Worm (Caenorhabditis elegans): ENCODE measurements around the gene pmp-2.

The pmp-2 gene

DNA sequence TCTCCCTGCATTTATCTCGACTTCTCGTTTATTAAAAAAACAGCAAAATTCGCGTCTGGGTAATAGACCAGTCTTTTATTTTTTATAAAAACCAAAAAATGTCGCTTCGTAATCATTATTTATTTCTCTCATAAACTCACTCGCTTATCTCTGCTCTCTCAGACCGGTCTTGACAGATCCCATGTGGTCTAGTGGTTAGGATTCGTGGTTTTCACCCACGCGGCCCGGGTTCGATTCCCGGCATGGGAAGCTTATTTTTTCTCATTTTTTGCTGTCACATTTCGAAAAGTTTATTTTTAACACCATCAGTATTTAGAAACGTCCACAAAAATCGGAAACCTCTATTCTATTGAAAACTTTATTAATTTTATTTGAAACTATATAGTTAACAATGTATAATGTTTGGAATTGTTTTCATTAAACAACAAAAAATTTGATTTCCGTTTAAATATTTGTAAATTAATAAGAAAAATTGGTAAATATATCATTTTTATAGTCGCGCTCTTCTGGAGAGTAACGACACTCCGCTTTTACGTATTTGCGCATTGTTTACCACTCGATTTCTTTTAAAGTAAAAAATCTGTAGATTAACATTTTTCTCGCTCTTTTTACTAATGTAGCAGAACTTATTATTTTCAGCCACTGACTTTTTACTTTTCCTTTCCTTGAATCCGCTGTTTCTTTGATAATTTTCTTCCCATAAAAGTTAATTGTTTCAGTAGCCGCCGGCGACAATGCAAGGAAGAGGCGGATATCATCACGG, 10.6 kb upstream of the pmp-2 start, which contains the start of gene hrpl-1 (continued):
- TF ChIP-seq sup-37 (GFP tag; optimal IDR thresholded peaks at IDR 0.05) (no peak), aly-2 (tag; optimal IDR thresholded peaks at IDR 0.05) (no peak)

ce11 chrII:6897507-6897906, 9.9 kb upstream of the pmp-2 start, which contains the start of gene C44B7.11:
C44B7.11 (minus strand) TSS chrII:6897540.
- TF ChIP-seq egl-13 (tag; optimal IDR thresholded peaks at IDR 0.05): no peak
- peak; percentile 19 for TF ChIP-seq blmp-1 (tag; optimal IDR thresholded peaks at IDR 0.05)
- no peak for TF ChIP-seq efl-1 (optimal IDR thresholded peaks at IDR 0.05)
- TF ChIP-seq efl-1 (GFP tag; optimal IDR thresholded peaks at IDR 0.05 in 1 of 2): peak in 1 of 2 experiments; percentile 11
- peak; percentile 5 for TF ChIP-seq mep-1 (tag; optimal IDR thresholded peaks at IDR 0.05)

DNA sequence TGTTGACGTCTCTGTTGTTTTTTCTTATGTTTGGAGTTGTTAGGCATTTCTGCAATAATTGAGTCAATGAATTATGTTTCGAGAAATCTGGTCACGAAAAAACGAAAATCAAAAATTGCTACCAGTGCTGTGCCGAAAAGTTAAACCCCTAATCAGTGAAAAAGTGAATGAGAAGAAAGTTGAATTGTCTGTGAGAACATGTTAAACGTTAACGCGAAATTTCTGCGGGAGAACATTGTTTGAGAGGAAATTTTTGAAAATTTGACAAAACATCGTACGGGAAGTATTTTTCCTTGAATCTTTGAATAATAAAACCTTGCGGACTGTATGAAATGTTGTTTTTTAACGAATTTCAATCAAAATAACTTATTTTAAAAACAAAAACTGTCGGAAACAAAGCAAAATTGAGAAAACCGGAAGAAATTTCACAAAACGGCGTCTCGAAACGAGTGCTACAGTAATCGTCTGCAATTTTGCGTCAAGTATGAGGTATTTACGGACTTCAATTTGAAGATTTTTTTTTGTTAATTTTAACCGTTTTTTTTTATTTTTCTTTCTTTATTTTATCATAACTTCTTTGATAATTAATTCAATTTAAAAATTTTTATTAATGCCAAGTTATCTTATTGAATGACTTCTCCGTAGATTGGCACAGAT, 6.1 kb upstream of the pmp-2 start, which contains the start of gene adal-1:
adal-1 (minus strand) TSS at position 51 of the 657 bp plus-strand sequence.
- peak in 1 of 2 experiments; percentile 37 for TF ChIP-seq lsy-2 (tag; optimal IDR thresholded peaks at IDR 0.05)
- peak; percentile 43 for TF ChIP-seq blmp-1 (tag; optimal IDR thresholded peaks at IDR 0.05)
- peak in 1 of 2 experiments; percentile 20 for TF ChIP-seq efl-1 (optimal IDR thresholded peaks at IDR 0.05)
- peak in 1 of 2 experiments; percentile 81 for TF ChIP-seq efl-1 (GFP tag; optimal IDR thresholded peaks at IDR 0.05 in 1 of 2)
- no peak for TF ChIP-seq tbx-2 (tag; optimal IDR thresholded peaks at IDR 0.05)

- TF ChIP-seq alr-1 (tag; optimal IDR thresholded peaks at IDR 0.05; ENCODE audit: borderline replicate concordance) (no peak), zag-1 (tag; optimal IDR thresholded peaks at IDR 0.05) (no peak), sox-4 (tag; optimal IDR thresholded peaks at IDR 0.05) (no peak), hlh-17 (GFP tag; optimal IDR thresholded peaks at IDR 0.05; ENCODE audit: borderline replicate concordance) (no peak), lsy-2 (tag; optimal IDR thresholded peaks at IDR 0.05) (peak; percentile 51 to 71), ceh-90 (tag; optimal IDR thresholded peaks at IDR 0.05) (no peak), fos-1 (tag; optimal IDR thresholded peaks at IDR 0.05) (no peak), unc-98 (GFP tag; IDR thresholded peaks at IDR 0.05) (no peak), ces-1 (GFP tag; optimal IDR thresholded peaks at IDR 0.05) (no peak), C34B4.2 (tag; optimal IDR thresholded peaks at IDR 0.05) (no peak), grh-1 (GFP tag; IDR thresholded peaks at IDR 0.05) (no peak), nhr-28 (tag; optimal IDR thresholded peaks at IDR 0.05) (no peak), rnt-1 (tag; optimal IDR thresholded peaks at IDR 0.05) (peak; percentile 75), nhr-85 (tag) (peak; percentile 69), elt-3 (tag; optimal IDR thresholded peaks at IDR 0.05) (peak in 3 of 6 experiments; percentile 19 to 84 (median 76)), C16A3.4 (tag; optimal IDR thresholded peaks at IDR 0.05) (peak; percentile 62), F16B12.6 (tag; optimal IDR thresholded peaks at IDR 0.05) (no peak), ztf-11 (tag; optimal IDR thresholded peaks at IDR 0.05) (no peak), egl-13 (tag; optimal IDR thresholded peaks at IDR 0.05) (no peak), dpl-1 (GFP tag; optimal IDR thresholded peaks at IDR 0.05) (peak; percentile 15 to 46 (median 32)), nhr-20 (tag; optimal IDR thresholded peaks at IDR 0.05) (peak; percentile 99), efl-1 (optimal IDR thresholded peaks at IDR 0.05) (peak in 1 of 2 experiments; percentile 36), efl-1 (GFP tag; optimal IDR thresholded peaks at IDR 0.05 in 1 of 2) (peak; percentile 20 to 92), ztf-4 (tag; optimal IDR thresholded peaks at IDR 0.05) (peak; percentile 78), nhr-12 (tag; optimal IDR thresholded peaks at IDR 0.05) (no peak), hpl-2 (GFP tag; optimal IDR thresholded peaks at IDR 0.05) (no peak), elt-2 (tag; optimal IDR thresholded peaks at IDR 0.05) (peak; percentile 69), unc-30 (tag; optimal IDR thresholded peaks at IDR 0.05) (no peak), snu-23 (GFP tag; optimal IDR thresholded peaks at IDR 0.05) (peak; percentile 93), tbx-2 (tag; optimal IDR thresholded peaks at IDR 0.05) (peak; percentile 84), irx-1 (tag; optimal IDR thresholded peaks at IDR 0.05) (no peak), ets-5 (GFP tag; IDR thresholded peaks at IDR 0.05) (no peak), aly-2 (tag; optimal IDR thresholded peaks at IDR 0.05) (no peak), zip-4 (GFP tag; optimal IDR thresholded peaks at IDR 0.05) (no peak), sptf-1 (tag; optimal IDR thresholded peaks at IDR 0.05) (no peak), ceh-63 (GFP tag; optimal IDR thresholded peaks at IDR 0.05) (no peak), skn-1 (tag; optimal IDR thresholded peaks at IDR 0.05) (peak; percentile 64), nhr-84 (tag; optimal IDR thresholded peaks at IDR 0.05) (no peak), Y116A8C.19 (tag; optimal IDR thresholded peaks at IDR 0.05; ENCODE audit: borderline replicate concordance) (no peak), jun-1 (tag; optimal IDR thresholded peaks at IDR 0.05) (no peak)
Measured at ce11 chrII:6891838-6892237, 4.2 kb upstream of the pmp-2 start.
